Worm (Caenorhabditis elegans) whole organism, mixed stage, embryonic: ENCODE measurements around the gene tmed-4.

ENCODE experiments used
- M03D4.4 ChIP-seq: sonication (generic microtip); optimal IDR thresholded peaks from 2 replicates; lab custom pipeline; 2017; ENCODE audit warnings: mild to moderate bottlenecking, missing genetic modification characterization, missing compliant biosample characterization
- bed-3 ChIP-seq: fragments of 200-800 bp; sonication (Bioruptor generic); optimal IDR thresholded peaks from 3 replicates; lab custom pipeline; 2018; ENCODE audit warnings: mild to moderate bottlenecking, missing genetic modification characterization, moderate library complexity, missing compliant biosample characterization
- blmp-1 ChIP-seq: fragments of 150-350 bp; optimal IDR thresholded peaks from 2 replicates; lab custom pipeline; 2014; ENCODE audit warnings: missing biosample characterization, missing genetic modification characterization
- ceh-43 ChIP-seq: fragments of 200-800 bp; sonication (Bioruptor generic); optimal IDR thresholded peaks from 2 replicates; lab custom pipeline; 2018; ENCODE audit warnings: mild to moderate bottlenecking, missing genetic modification characterization, moderate library complexity, missing compliant biosample characterization
- ceh-83 ChIP-seq: fragments of 200-800 bp; sonication (Bioruptor generic); optimal IDR thresholded peaks from 2 replicates; lab custom pipeline; 2018; ENCODE audit warnings: mild to moderate bottlenecking, missing genetic modification characterization, missing compliant biosample characterization
- ces-1 ChIP-seq: fragments of 150-350 bp; optimal IDR thresholded peaks from 2 replicates; lab custom pipeline; 2014; ENCODE audit warnings: missing biosample characterization, missing genetic modification reagents, missing genetic modification characterization
- cnd-1 ChIP-seq: fragments of 200-800 bp; sonication (Bioruptor generic); optimal IDR thresholded peaks from 2 replicates; lab custom pipeline; 2018; ENCODE audit warnings: mild to moderate bottlenecking, missing genetic modification characterization, missing compliant biosample characterization
- drap-1 ChIP-seq: fragments of 200-800 bp; sonication (Bioruptor generic); optimal IDR thresholded peaks from 3 replicates; lab custom pipeline; 2018; ENCODE audit warnings: mild to moderate bottlenecking, missing genetic modification characterization, missing compliant biosample characterization
- elt-1 ChIP-seq: sonication (generic microtip); optimal IDR thresholded peaks from 2 replicates; lab custom pipeline; 2017; ENCODE audit warnings: missing genetic modification characterization, mild to moderate bottlenecking, missing compliant biosample characterization, antibody characterized with exemption, moderate library complexity, borderline replicate concordance; ENCODE audit not compliant: insufficient read depth
- elt-3 ChIP-seq: fragments of 150-350 bp; optimal IDR thresholded peaks from 2 replicates; lab custom pipeline; 2014; ENCODE audit warnings: missing biosample characterization, missing genetic modification characterization
- flh-1 ChIP-seq: fragments of 200-800 bp; sonication (Bioruptor generic); optimal IDR thresholded peaks from 2 replicates; lab custom pipeline; 2018; ENCODE audit warnings: mild to moderate bottlenecking, missing genetic modification characterization, moderate library complexity, missing compliant biosample characterization
- ham-2 ChIP-seq: fragments of 200-800 bp; sonication (Bioruptor generic); optimal IDR thresholded peaks from 2 replicates; lab custom pipeline; 2018; ENCODE audit warnings: mild to moderate bottlenecking, missing genetic modification characterization, missing compliant biosample characterization
- lin-13 ChIP-seq: fragments of 150-350 bp; optimal IDR thresholded peaks from 2 replicates; lab custom pipeline; 2014; ENCODE audit warnings: missing biosample characterization, missing genetic modification characterization
- lin-32 ChIP-seq: fragments of 200-800 bp; sonication (Bioruptor generic); optimal IDR thresholded peaks from 2 replicates; lab custom pipeline; 2018; ENCODE audit warnings: mild to moderate bottlenecking, missing genetic modification characterization, missing compliant biosample characterization
- lsy-2 ChIP-seq: fragments of 150-350 bp; optimal IDR thresholded peaks from 2 replicates; lab custom pipeline; 2014; ENCODE audit warnings: missing biosample characterization, missing genetic modification characterization
- mab-5 ChIP-seq: fragments of 150-350 bp; optimal IDR thresholded peaks from 2 replicates; lab custom pipeline; 2014; ENCODE audit warnings: missing biosample characterization, missing genetic modification characterization
- mep-1 ChIP-seq: fragments of 150-350 bp; optimal IDR thresholded peaks from 2 replicates; lab custom pipeline; 2017; ENCODE audit warnings: missing biosample characterization, missing genetic modification reagents, missing genetic modification characterization, inconsistent platforms
- mls-2 ChIP-seq: sonication (generic microtip); optimal IDR thresholded peaks from 2 replicates; lab custom pipeline; 2016; ENCODE audit warnings: mild to moderate bottlenecking, missing genetic modification characterization, moderate library complexity, missing compliant biosample characterization
- nhr-12 ChIP-seq: fragments of 150-350 bp; optimal IDR thresholded peaks from 2 replicates; lab custom pipeline; 2014; ENCODE audit warnings: missing biosample characterization, missing genetic modification characterization
- nhr-2 ChIP-seq: fragments of 150-350 bp; optimal IDR thresholded peaks from 2 replicates; lab custom pipeline; 2014; ENCODE audit warnings: missing biosample characterization, missing genetic modification characterization
- nhr-237 ChIP-seq: fragments of 150-350 bp; optimal IDR thresholded peaks from 2 replicates; lab custom pipeline; 2014; ENCODE audit warnings: missing biosample characterization, missing genetic modification characterization
- nhr-28 ChIP-seq: fragments of 150-350 bp; optimal IDR thresholded peaks from 2 replicates; lab custom pipeline; 2014; ENCODE audit warnings: missing biosample characterization, missing genetic modification characterization
- nhr-76 ChIP-seq: sonication (generic microtip); optimal IDR thresholded peaks from 2 replicates; lab custom pipeline; 2017; ENCODE audit warnings: missing biosample characterization, missing genetic modification characterization
- pha-4 ChIP-seq: fragments of 150-350 bp; optimal IDR thresholded peaks from 2 replicates; lab custom pipeline; 2018; ENCODE audit warnings: missing biosample characterization, missing genetic modification reagents, missing genetic modification characterization
- sem-2 ChIP-seq: fragments of 200-800 bp; sonication (Bioruptor generic); optimal IDR thresholded peaks from 2 replicates; lab custom pipeline; 2018; ENCODE audit warnings: mild to moderate bottlenecking, missing genetic modification characterization, missing compliant biosample characterization
- snpc-4 ChIP-seq: fragments of 150-350 bp; optimal IDR thresholded peaks from 2 replicates; lab custom pipeline; 2014; ENCODE audit warnings: missing biosample characterization, missing genetic modification characterization
- tbx-8 ChIP-seq: fragments of 200-800 bp; sonication (Bioruptor generic); optimal IDR thresholded peaks from 2 replicates; lab custom pipeline; 2018; ENCODE audit warnings: mild to moderate bottlenecking, missing genetic modification characterization, moderate library complexity, missing compliant biosample characterization
- unc-120 ChIP-seq: sonication (generic microtip); optimal IDR thresholded peaks from 2 replicates; lab custom pipeline; 2017; ENCODE audit warnings: missing genetic modification characterization, missing compliant biosample characterization; ENCODE audit not compliant: poor library complexity, severe bottlenecking
- unc-39 ChIP-seq: fragments of 150-350 bp; optimal IDR thresholded peaks from 2 replicates; lab custom pipeline; 2014; ENCODE audit warnings: missing biosample characterization, missing genetic modification characterization
- unc-62 ChIP-seq: fragments of 150-350 bp; optimal IDR thresholded peaks from 2 replicates; lab custom pipeline; 2014; ENCODE audit warnings: missing biosample characterization, missing genetic modification reagents, missing genetic modification characterization
- zip-8 ChIP-seq: fragments of 150-350 bp; optimal IDR thresholded peaks from 2 replicates; lab custom pipeline; 2014; ENCODE audit warnings: missing biosample characterization, missing genetic modification characterization
- ztf-11 ChIP-seq: fragments of 150-350 bp; optimal IDR thresholded peaks from 2 replicates; lab custom pipeline; 2014; ENCODE audit warnings: missing biosample characterization, missing genetic modification characterization

Gene tmed-4

DNA sequence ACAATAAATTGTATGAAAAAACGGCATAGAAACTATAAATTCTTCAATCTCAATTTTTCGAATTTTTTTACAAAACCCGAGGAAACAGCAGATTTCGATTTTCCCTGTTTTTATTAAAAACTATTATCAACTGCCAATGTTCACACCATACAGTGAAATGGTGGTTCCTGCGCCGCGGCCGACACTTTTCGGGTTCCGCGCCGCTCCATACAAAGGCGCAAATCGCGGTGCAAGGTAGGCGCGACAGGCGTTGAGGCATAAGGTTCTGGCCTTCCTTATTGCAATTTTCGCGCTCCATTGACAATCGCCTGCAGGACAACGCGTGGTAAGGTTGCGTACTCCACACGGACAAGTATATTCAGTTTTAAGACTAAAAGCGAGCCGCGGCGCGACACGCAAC, 37.9 kb upstream of the tmed-4 start:
- TF ChIP-seq mls-2 (tag; lab: Kevin White, UChicago) (no peak), lsy-2 (tag; lab: Kevin White, UChicago) (no peak), flh-1 (no peak)

- TF ChIP-seq mls-2 (tag; lab: Kevin White, UChicago) (no peak), mab-5 (tag; lab: Kevin White, UChicago) (no peak), blmp-1 (no peak), unc-39 (tag; lab: Kevin White, UChicago) (no peak), nhr-28 (tag; lab: Kevin White, UChicago) (no peak), elt-1 (tag; lab: Kevin White, UChicago) (no peak), drap-1 (GFP tag; lab: Kevin White, UChicago) (no peak), nhr-12 (tag; lab: Kevin White, UChicago) (no peak), zip-8 (tag; lab: Kevin White, UChicago) (no peak), ces-1 (GFP tag; lab: Kevin White, UChicago) (no peak), bed-3 (GFP tag; lab: Kevin White, UChicago) (no peak), ztf-11 (tag; lab: Kevin White, UChicago) (no peak), mep-1 (tag; lab: Kevin White, UChicago) (no peak)
Observed at ce11 chrV:19986213-19986612, 37.3 kb upstream of the tmed-4 start, which contains the start of gene clec-260. TSS of gene clec-260 (minus strand) at chrV:19986313.

- TF ChIP-seq nhr-2 (tag; lab: Kevin White, UChicago), result no peak
- no peak for TF ChIP-seq mab-5 (tag; lab: Kevin White, UChicago)
- TF ChIP-seq ces-1 (GFP tag; lab: Kevin White, UChicago), result no peak
- no peak for TF ChIP-seq snpc-4
- no peak for TF ChIP-seq unc-120 (tag; lab: Kevin White, UChicago)
- no peak for TF ChIP-seq cnd-1 (tag; lab: Kevin White, UChicago)
- TF ChIP-seq flh-1, result no peak
- no peak for TF ChIP-seq elt-3 (tag; lab: Kevin White, UChicago)
- TF ChIP-seq drap-1 (GFP tag; lab: Kevin White, UChicago), result no peak
- no peak for TF ChIP-seq nhr-237 (tag; lab: Kevin White, UChicago)
- no peak for TF ChIP-seq nhr-28 (tag; lab: Kevin White, UChicago)
- TF ChIP-seq pha-4, result no peak
- no peak for TF ChIP-seq ceh-83 (GFP tag; lab: Kevin White, UChicago)
- TF ChIP-seq lsy-2 (tag; lab: Kevin White, UChicago), result no peak
Observed at ce11 chrV:19981832-19982462, 33.1 kb upstream of the tmed-4 start, which contains the start of gene Y60A3A.24. TSS of gene Y60A3A.24 (minus strand) at chrV:19981882.

DNA sequence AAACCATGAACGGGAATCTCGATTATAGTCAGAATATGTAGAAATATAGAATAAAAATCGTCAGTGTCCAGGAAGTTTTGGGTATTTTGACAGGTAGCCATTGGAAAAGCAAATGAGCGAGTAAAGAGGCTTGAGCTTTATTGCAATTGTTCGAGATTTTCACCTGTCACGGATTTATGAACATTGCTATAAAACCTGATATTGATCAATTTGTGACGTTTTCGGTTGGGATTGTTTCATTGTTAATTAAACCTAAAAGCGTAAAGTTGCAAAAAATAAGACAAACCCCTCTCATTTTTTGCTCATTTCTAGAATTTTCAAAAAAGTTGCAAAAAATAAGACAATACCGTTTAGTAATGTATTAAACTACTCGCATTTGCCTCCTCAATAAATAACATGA, 29.3 kb upstream of the tmed-4 start, which contains the start of gene srh-183:
TSS of gene srh-183 (minus strand) at position 101 of the 400 bp plus-strand sequence.
- TF ChIP-seq lin-13 (tag; lab: Kevin White, UChicago) (no peak), mab-5 (tag; lab: Kevin White, UChicago) (no peak), nhr-76 (tag; lab: Kevin White, UChicago) (no peak), tbx-8 (GFP tag; lab: Kevin White, UChicago) (no peak), nhr-12 (tag; lab: Kevin White, UChicago) (no peak), snpc-4 (no peak), sem-2 (no peak), lin-32 (GFP tag; lab: Kevin White, UChicago) (no peak), ceh-43 (no peak), nhr-2 (tag; lab: Kevin White, UChicago) (no peak), cnd-1 (tag; lab: Kevin White, UChicago) (no peak), ztf-11 (tag; lab: Kevin White, UChicago) (no peak), mep-1 (tag; lab: Kevin White, UChicago) (no peak), flh-1 (no peak), ceh-83 (GFP tag; lab: Kevin White, UChicago) (no peak), bed-3 (GFP tag; lab: Kevin White, UChicago) (no peak), zip-8 (tag; lab: Kevin White, UChicago) (no peak), M03D4.4 (tag; lab: Kevin White, UChicago) (no peak), elt-1 (tag; lab: Kevin White, UChicago) (no peak)

DNA sequence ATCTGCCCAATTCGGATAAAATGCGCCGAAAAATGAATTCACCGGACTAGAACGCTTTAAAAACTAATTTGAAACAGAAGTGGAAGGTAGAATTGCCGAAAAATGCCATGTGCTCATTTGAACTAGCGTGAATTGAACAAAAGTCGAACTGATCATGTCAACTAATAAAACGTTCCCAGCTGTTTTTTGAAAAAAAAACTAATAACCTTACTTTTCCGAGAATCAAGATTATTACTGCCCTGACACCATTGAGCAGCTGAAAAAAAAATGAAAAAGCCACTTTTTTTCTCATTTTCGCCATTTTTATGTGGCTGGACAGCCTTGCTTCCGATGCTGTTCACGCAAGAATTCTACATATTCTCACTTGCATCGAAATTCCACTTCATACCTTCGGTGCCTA, 24.1 kb upstream of the tmed-4 start, which contains the start of gene srh-173:
TSS of gene srh-173 (plus strand) at position 301 of the 400 bp plus-strand sequence.
- no peak for TF ChIP-seq unc-120 (tag; lab: Kevin White, UChicago)
- no peak for TF ChIP-seq ham-2 (GFP tag; lab: Kevin White, UChicago)
- no peak for TF ChIP-seq nhr-237 (tag; lab: Kevin White, UChicago)
- TF ChIP-seq pha-4, result no peak
- TF ChIP-seq lin-13 (tag; lab: Kevin White, UChicago), result no peak
- TF ChIP-seq lsy-2 (tag; lab: Kevin White, UChicago), result no peak
- no peak for TF ChIP-seq ceh-43
- TF ChIP-seq mab-5 (tag; lab: Kevin White, UChicago), result no peak
- no peak for TF ChIP-seq ces-1 (GFP tag; lab: Kevin White, UChicago)
- no peak for TF ChIP-seq elt-3 (tag; lab: Kevin White, UChicago)
- no peak for TF ChIP-seq sem-2
- no peak for TF ChIP-seq lin-32 (GFP tag; lab: Kevin White, UChicago)
- no peak for TF ChIP-seq tbx-8 (GFP tag; lab: Kevin White, UChicago)
- no peak for TF ChIP-seq ztf-11 (tag; lab: Kevin White, UChicago)
- no peak for TF ChIP-seq unc-62 (GFP tag; lab: Kevin White, UChicago)
- no peak for TF ChIP-seq zip-8 (tag; lab: Kevin White, UChicago)
- TF ChIP-seq cnd-1 (tag; lab: Kevin White, UChicago), result no peak
